Worm (Caenorhabditis elegans): ENCODE measurements around the gene abu-12.
A peak's percentile ranks its signal among the peaks of the same experiment; 100 is the strongest.

Gene abu-12

ce11 chrX:481150-481549, 23.7 kb upstream of the abu-12 start, which contains the start of gene che-2:
TSS of gene che-2 (plus strand) at chrX:481450.
- TF ChIP-seq tab-1 (GFP tag; IDR thresholded peaks at IDR 0.05) (no peak), med-1 (GFP tag; optimal IDR thresholded peaks at IDR 0.05; ENCODE audit: insufficient read depth) (no peak), ztf-29 (GFP tag; IDR thresholded peaks at IDR 0.05) (no peak), flt-1 (GFP tag; IDR thresholded peaks at IDR 0.05) (no peak), T22C8.4 (GFP tag; IDR thresholded peaks at IDR 0.05) (no peak), ref-1 (GFP tag; conservative IDR thresholded peaks at IDR 0.05) (no peak), klf-2 (GFP tag; conservative IDR thresholded peaks at IDR 0.05) (no peak), cog-1 (tag; optimal IDR thresholded peaks at IDR 0.05) (no peak), ztf-23 (GFP tag; IDR thresholded peaks at IDR 0.05) (no peak)

- no peak for TF ChIP-seq klf-2 (GFP tag; conservative IDR thresholded peaks at IDR 0.05)
- TF ChIP-seq T22C8.4 (GFP tag; IDR thresholded peaks at IDR 0.05) = no peak
- TF ChIP-seq tab-1 (GFP tag; IDR thresholded peaks at IDR 0.05) = no peak
- no peak for TF ChIP-seq ztf-23 (GFP tag; IDR thresholded peaks at IDR 0.05)
- TF ChIP-seq ref-1 (GFP tag; conservative IDR thresholded peaks at IDR 0.05) = no peak
- TF ChIP-seq cog-1 (tag; optimal IDR thresholded peaks at IDR 0.05) = no peak
- TF ChIP-seq med-1 (GFP tag; optimal IDR thresholded peaks at IDR 0.05; ENCODE audit: insufficient read depth) = no peak
- no peak for TF ChIP-seq ztf-29 (GFP tag; IDR thresholded peaks at IDR 0.05)
Observed at ce11 chrX:476261-476660, 18.9 kb upstream of the abu-12 start, which contains the start of gene F38G1.3. TSS of gene F38G1.3 (plus strand) at chrX:476561.

ce11 chrX:467338-467823, 10.0 kb upstream of the abu-12 start:
- no peak for TF ChIP-seq ref-1 (GFP tag; conservative IDR thresholded peaks at IDR 0.05)
- TF ChIP-seq ztf-29 (GFP tag; IDR thresholded peaks at IDR 0.05) = no peak
- no peak for TF ChIP-seq T22C8.4 (GFP tag; IDR thresholded peaks at IDR 0.05)
- no peak for TF ChIP-seq tab-1 (GFP tag; IDR thresholded peaks at IDR 0.05)
- TF ChIP-seq cog-1 (tag; optimal IDR thresholded peaks at IDR 0.05) = no peak
- TF ChIP-seq flt-1 (GFP tag; IDR thresholded peaks at IDR 0.05) = no peak

ce11 chrX:465931-466330, 8.5 kb upstream of the abu-12 start:
- TF ChIP-seq T22C8.4 (GFP tag; IDR thresholded peaks at IDR 0.05) = 0 out of 2 replicates have a peak, but pooled peaks have one; percentile 9
- TF ChIP-seq ref-1 (GFP tag; conservative IDR thresholded peaks at IDR 0.05) = peak; percentile 49; the same call in 1 of the 2 replicates
- TF ChIP-seq klf-2 (GFP tag; conservative IDR thresholded peaks at IDR 0.05) = peak; percentile 57; the same call in 1 of the 2 replicates
- TF ChIP-seq tab-1 (GFP tag; IDR thresholded peaks at IDR 0.05) = peak; percentile 54; the same call in 1 of the 2 replicates
- TF ChIP-seq ztf-23 (GFP tag; IDR thresholded peaks at IDR 0.05) = 0 out of 2 replicates have a peak, but pooled peaks have one; percentile 47
- 0 out of 2 replicates have a peak, but pooled peaks have one; percentile 43 for TF ChIP-seq flt-1 (GFP tag; IDR thresholded peaks at IDR 0.05)
- TF ChIP-seq ztf-29 (GFP tag; IDR thresholded peaks at IDR 0.05) = peak; percentile 22; the same call in 1 of the 2 replicates

- TF ChIP-seq tab-1 (GFP tag; IDR thresholded peaks at IDR 0.05) = 0 out of 2 replicates have a peak, but pooled peaks have one; percentile 40
- no peak for TF ChIP-seq klf-2 (GFP tag; conservative IDR thresholded peaks at IDR 0.05)
Observed at ce11 chrX:461623-462022, 4.2 kb upstream of the abu-12 start.

ce11 chrX:460351-460750, 2.9 kb upstream of the abu-12 start, which contains the start of gene aagr-4:
TSS of gene aagr-4 (plus strand) at chrX:460651.
- TF ChIP-seq T22C8.4 (GFP tag; IDR thresholded peaks at IDR 0.05) (no peak), ref-1 (GFP tag; conservative IDR thresholded peaks at IDR 0.05) (no peak), tab-1 (GFP tag; IDR thresholded peaks at IDR 0.05) (no peak), ztf-29 (GFP tag; IDR thresholded peaks at IDR 0.05) (no peak), flt-1 (GFP tag; IDR thresholded peaks at IDR 0.05) (no peak), cog-1 (tag; optimal IDR thresholded peaks at IDR 0.05) (no peak), klf-2 (GFP tag; conservative IDR thresholded peaks at IDR 0.05) (no peak)

ce11 chrX:459316-459715, 1.9 kb upstream of the abu-12 start:
- TF ChIP-seq klf-2 (GFP tag; conservative IDR thresholded peaks at IDR 0.05) (no peak), ref-1 (GFP tag; conservative IDR thresholded peaks at IDR 0.05) (no peak), cog-1 (tag; optimal IDR thresholded peaks at IDR 0.05) (no peak), ztf-23 (GFP tag; IDR thresholded peaks at IDR 0.05) (no peak), ztf-29 (GFP tag; IDR thresholded peaks at IDR 0.05) (no peak), med-1 (GFP tag; optimal IDR thresholded peaks at IDR 0.05; ENCODE audit: insufficient read depth) (no peak), T22C8.4 (GFP tag; IDR thresholded peaks at IDR 0.05) (no peak)

- TF ChIP-seq T22C8.4 (GFP tag; IDR thresholded peaks at IDR 0.05) = no peak
- no peak for TF ChIP-seq tab-1 (GFP tag; IDR thresholded peaks at IDR 0.05)
- no peak for TF ChIP-seq klf-2 (GFP tag; conservative IDR thresholded peaks at IDR 0.05)
- no peak for TF ChIP-seq flt-1 (GFP tag; IDR thresholded peaks at IDR 0.05)
- no peak for TF ChIP-seq cog-1 (tag; optimal IDR thresholded peaks at IDR 0.05)
- no peak for TF ChIP-seq ref-1 (GFP tag; conservative IDR thresholded peaks at IDR 0.05)
- TF ChIP-seq med-1 (GFP tag; optimal IDR thresholded peaks at IDR 0.05; ENCODE audit: insufficient read depth) = no peak
- no peak for TF ChIP-seq ztf-29 (GFP tag; IDR thresholded peaks at IDR 0.05)
- no peak for TF ChIP-seq ztf-23 (GFP tag; IDR thresholded peaks at IDR 0.05)
Observed at ce11 chrX:449820-450219, 7.6 kb downstream of the abu-12 start, which contains the start of gene F52D1.2. TSS of gene F52D1.2 (minus strand) at chrX:450212.

- TF ChIP-seq flt-1 (GFP tag; IDR thresholded peaks at IDR 0.05) = peak; percentile 82
Observed at ce11 chrX:443433-443832, 14.0 kb downstream of the abu-12 start.

- no peak for TF ChIP-seq tab-1 (GFP tag; IDR thresholded peaks at IDR 0.05)
- TF ChIP-seq ref-1 (GFP tag; conservative IDR thresholded peaks at IDR 0.05) = no peak
- TF ChIP-seq med-1 (GFP tag; optimal IDR thresholded peaks at IDR 0.05; ENCODE audit: insufficient read depth) = no peak
- no peak for TF ChIP-seq T22C8.4 (GFP tag; IDR thresholded peaks at IDR 0.05)
- TF ChIP-seq cog-1 (tag; optimal IDR thresholded peaks at IDR 0.05) = no peak
- no peak for TF ChIP-seq ztf-23 (GFP tag; IDR thresholded peaks at IDR 0.05)
- no peak for TF ChIP-seq ztf-29 (GFP tag; IDR thresholded peaks at IDR 0.05)
- TF ChIP-seq flt-1 (GFP tag; IDR thresholded peaks at IDR 0.05) = no peak
- no peak for TF ChIP-seq klf-2 (GFP tag; conservative IDR thresholded peaks at IDR 0.05)
Observed at ce11 chrX:440420-440819, 17.0 kb downstream of the abu-12 start.

Data from whole organism, midembryonic.